Worm (Caenorhabditis elegans): Measurements from ENCODE around the gene srj-1.

Gene srj-1

ce11 chrIV:11928388-11928787, 36.8 kb downstream of the srj-1 start (continued):
- TF ChIP-seq mxl-2 (GFP tag; conservative IDR thresholded peaks at IDR 0.05), result no peak
- peak; percentile 91 for TF ChIP-seq snpc-1.2 (GFP tag; IDR thresholded peaks at IDR 0.05)
- TF ChIP-seq mxl-3 (GFP tag; optimal IDR thresholded peaks at IDR 0.05), result peak; percentile 53
- no peak for TF ChIP-seq nhr-10 (tag; optimal IDR thresholded peaks at IDR 0.05)
- peak; percentile 64; the same call in 1 of the 2 replicates for TF ChIP-seq vab-7 (GFP tag; IDR thresholded peaks at IDR 0.05)
- TF ChIP-seq spr-3 (GFP tag; optimal IDR thresholded peaks at IDR 0.05), result no peak
- TF ChIP-seq mes-2 (tag; optimal IDR thresholded peaks at IDR 0.05; ENCODE audit: poor library complexity, severe bottlenecking), result no peak
- peak; percentile 21 for TF ChIP-seq nhr-102 (tag; optimal IDR thresholded peaks at IDR 0.05)
- TF ChIP-seq ztf-7 (tag; optimal IDR thresholded peaks at IDR 0.05), result peak; percentile 4
- no peak for TF ChIP-seq hif-1 (tag; optimal IDR thresholded peaks at IDR 0.05)
- TF ChIP-seq pha-4 (GFP tag; IDR thresholded peaks at IDR 0.05), result no peak
- TF ChIP-seq pha-4 (tag; optimal IDR thresholded peaks at IDR 0.05), result no peak
- TF ChIP-seq ztf-11 (tag; optimal IDR thresholded peaks at IDR 0.05), result no peak
- no peak for TF ChIP-seq aly-2 (tag; optimal IDR thresholded peaks at IDR 0.05)
- TF ChIP-seq ZK337.2 (GFP tag; IDR thresholded peaks at IDR 0.05), result peak; percentile 47; the same call in 1 of the 2 replicates
- 0 out of 2 replicates have a peak, but pooled peaks have one; percentile 33 for TF ChIP-seq tra-1 (GFP tag; IDR thresholded peaks at IDR 0.05)
- no peak for TF ChIP-seq daf-19 (GFP tag; conservative IDR thresholded peaks at IDR 0.05)
- no peak for TF ChIP-seq lin-29 (GFP tag; IDR thresholded peaks at IDR 0.05)
- peak; percentile 56 for TF ChIP-seq T26A8.4 (GFP tag; IDR thresholded peaks at IDR 0.05)
- TF ChIP-seq ceh-20 (GFP tag; IDR thresholded peaks at IDR 0.05), result 0 out of 2 replicates have a peak, but pooled peaks have one; percentile 45
- TF ChIP-seq unc-130 (GFP tag; optimal IDR thresholded peaks at IDR 0.05), result no peak
- TF ChIP-seq F10B5.3 (tag; optimal IDR thresholded peaks at IDR 0.05), result no peak
- peak; percentile 69; the same call in 1 of the 2 replicates for TF ChIP-seq ceh-44 (GFP tag; IDR thresholded peaks at IDR 0.05)
- TF ChIP-seq nhr-237 (tag; optimal IDR thresholded peaks at IDR 0.05), result no peak
- peak; percentile 76; the same call in 1 of the 2 replicates for TF ChIP-seq saeg-2 (GFP tag; IDR thresholded peaks at IDR 0.05)
- 0 out of 2 replicates have a peak, but pooled peaks have one; percentile 26 for TF ChIP-seq D1046.2 (GFP tag; IDR thresholded peaks at IDR 0.05)
- no peak for TF ChIP-seq pqm-1 (tag; optimal IDR thresholded peaks at IDR 0.05)

ce11 chrIV:11925346-11926075, 39.7 kb downstream of the srj-1 start, which contains the start of the genes srlf-33 and srlf-32:
srlf-33 (minus strand) TSS chrIV:11925446.
srlf-32 (plus strand) TSS chrIV:11926025.
- no peak for TF ChIP-seq jun-1 (tag; optimal IDR thresholded peaks at IDR 0.05)
- TF ChIP-seq aha-1 (tag), result peak; percentile 63

- no peak for TF ChIP-seq aly-2 (tag; optimal IDR thresholded peaks at IDR 0.05)
- no peak for TF ChIP-seq lin-15B (tag; optimal IDR thresholded peaks at IDR 0.05)
- TF ChIP-seq lim-7 (GFP tag; IDR thresholded peaks at IDR 0.05), result no peak
- TF ChIP-seq unc-62 (GFP tag; optimal IDR thresholded peaks at IDR 0.05 in 1 of 2), result peak in 1 of 2 experiments; percentile 62
- no peak for TF ChIP-seq unc-62 (tag; optimal IDR thresholded peaks at IDR 0.05)
- no peak for TF ChIP-seq F10B5.3 (tag; optimal IDR thresholded peaks at IDR 0.05)
- TF ChIP-seq pqm-1 (tag; optimal IDR thresholded peaks at IDR 0.05), result no peak
- TF ChIP-seq nhr-42 (GFP tag; IDR thresholded peaks at IDR 0.05), result no peak
- TF ChIP-seq ceh-62 (tag; optimal IDR thresholded peaks at IDR 0.05), result no peak
- TF ChIP-seq nhr-25 (tag; optimal IDR thresholded peaks at IDR 0.05; ENCODE audit: borderline replicate concordance, insufficient read depth), result peak; percentile 31
- no peak for TF ChIP-seq ZK546.5 (tag; optimal IDR thresholded peaks at IDR 0.05)
- TF ChIP-seq tra-1 (GFP tag; IDR thresholded peaks at IDR 0.05), result no peak
- TF ChIP-seq aha-1 (tag), result peak; percentile 82
- TF ChIP-seq hmg-1.1 (GFP tag; IDR thresholded peaks at IDR 0.05), result no peak
These were observed 41.1 kb downstream of the srj-1 start for ce11 chrIV:11924092-11924491.
